Worm (Caenorhabditis elegans) whole organism, late embryonic: ENCODE results near the gene F43C11.10.

ENCODE experiments used
- ceh-48 ChIP-seq: sonication (generic microtip); optimal IDR thresholded peaks from 2 replicates; lab custom pipeline; 2016; ENCODE audit warnings: missing genetic modification characterization, inconsistent platforms, missing compliant biosample characterization
- lin-11 ChIP-seq: fragments of 200-800 bp; sonication (Bioruptor generic); optimal IDR thresholded peaks from 2 replicates; lab custom pipeline; 2018; ENCODE audit warnings: mild to moderate bottlenecking, missing genetic modification characterization, missing compliant biosample characterization
- mec-3 ChIP-seq: sonication (generic microtip); optimal IDR thresholded peaks from 2 replicates; lab custom pipeline; 2016; ENCODE audit warnings: borderline replicate concordance, missing genetic modification characterization, missing compliant biosample characterization
- nfya-1 ChIP-seq: sonication (generic microtip); optimal IDR thresholded peaks from 2 replicates; lab custom pipeline; 2017; ENCODE audit warnings: missing genetic modification characterization, mild to moderate bottlenecking, missing compliant biosample characterization, antibody characterized with exemption, moderate library complexity
- nhr-11 ChIP-seq: fragments of 150-350 bp; optimal IDR thresholded peaks from 2 replicates; lab custom pipeline; 2014; ENCODE audit warnings: missing biosample characterization, missing genetic modification characterization
- pha-2 ChIP-seq: sonication (generic microtip); optimal IDR thresholded peaks from 2 replicates; lab custom pipeline; 2017; ENCODE audit warnings: mild to moderate bottlenecking, missing genetic modification characterization, missing compliant biosample characterization
- pqm-1 ChIP-seq: sonication (generic microtip); optimal IDR thresholded peaks from 2 replicates; lab custom pipeline; 2016; ENCODE audit warnings: missing genetic modification characterization, missing compliant biosample characterization
- pros-1 ChIP-seq: fragments of 150-350 bp; optimal IDR thresholded peaks from 2 replicates; lab custom pipeline; 2014; ENCODE audit warnings: missing biosample characterization, missing genetic modification reagents, missing genetic modification characterization

ce11 chrII:2324956-2325355 lies 27.5 kb downstream of the F43C11.10 start, which contains the start of gene ZK1240.11:
- no peak for TF ChIP-seq nfya-1 (tag; lab: Kevin White, UChicago)
- TF ChIP-seq pqm-1: no peak
- no peak for TF ChIP-seq pha-2 (tag; lab: Kevin White, UChicago)
- TF ChIP-seq ceh-48 (tag; lab: Kevin White, UChicago): no peak
- no peak for TF ChIP-seq nhr-11 (tag; lab: Kevin White, UChicago)
- no peak for TF ChIP-seq pros-1 (tag; lab: Kevin White, UChicago)
- TF ChIP-seq lin-11 (tag; lab: Kevin White, UChicago): no peak
- no peak for TF ChIP-seq mec-3 (tag; lab: Kevin White, UChicago)
